Worm (Caenorhabditis elegans) whole organism, late embryonic: ENCODE data around the gene R151.2.

Experiments
- K02D7.2 ChIP-seq: sonication (generic microtip); optimal IDR thresholded peaks from 2 replicates; lab custom pipeline; 2017; ENCODE audit warnings: mild to moderate bottlenecking, missing genetic modification characterization, missing compliant biosample characterization
- ceh-45 ChIP-seq: fragments of 200-800 bp; sonication (Bioruptor generic); IDR thresholded peaks from 2 replicates; pipeline ENCODE4 v1.3.6; 2022; ENCODE audit warnings: missing genetic modification reagents, missing genetic modification characterization, missing compliant biosample characterization
- hlh-30 ChIP-seq: sonication (generic microtip); optimal IDR thresholded peaks from 2 replicates; lab custom pipeline; 2017; ENCODE audit warnings: antibody characterized with exemption, missing genetic modification characterization, missing compliant biosample characterization; ENCODE audit not compliant: insufficient read depth
- nhr-11 ChIP-seq: fragments of 150-350 bp; optimal IDR thresholded peaks from 2 replicates; lab custom pipeline; 2014; ENCODE audit warnings: missing biosample characterization, missing genetic modification characterization
- npax-4 ChIP-seq: sonication (generic microtip); optimal IDR thresholded peaks from 2 replicates; lab custom pipeline; 2016; ENCODE audit warnings: missing genetic modification characterization, missing compliant biosample characterization
- pag-3 ChIP-seq: sonication (generic microtip); optimal IDR thresholded peaks from 2 replicates; lab custom pipeline; 2016; ENCODE audit warnings: missing compliant biosample characterization, missing genetic modification characterization, borderline replicate concordance
- sdc-2 ChIP-seq: sonication (generic microtip); optimal IDR thresholded peaks from 2 replicates; lab custom pipeline; 2016; ENCODE audit warnings: missing genotype, missing genetic modification characterization, missing compliant biosample characterization
- sox-2 ChIP-seq: fragments of 200-800 bp; sonication (Bioruptor generic); IDR thresholded peaks from 2 replicates; pipeline ENCODE4 v1.3.6; 2022; ENCODE audit warnings: missing genetic modification reagents, missing genetic modification characterization, missing compliant biosample characterization
- tbx-2 ChIP-seq: sonication (generic microtip); optimal IDR thresholded peaks from 2 replicates; lab custom pipeline; 2016; ENCODE audit warnings: missing genetic modification characterization, missing compliant biosample characterization
- unc-55 ChIP-seq: sonication (generic microtip); optimal IDR thresholded peaks from 2 replicates; lab custom pipeline; 2017; ENCODE audit warnings: missing biosample characterization, missing genetic modification reagents, missing genetic modification characterization

DNA sequence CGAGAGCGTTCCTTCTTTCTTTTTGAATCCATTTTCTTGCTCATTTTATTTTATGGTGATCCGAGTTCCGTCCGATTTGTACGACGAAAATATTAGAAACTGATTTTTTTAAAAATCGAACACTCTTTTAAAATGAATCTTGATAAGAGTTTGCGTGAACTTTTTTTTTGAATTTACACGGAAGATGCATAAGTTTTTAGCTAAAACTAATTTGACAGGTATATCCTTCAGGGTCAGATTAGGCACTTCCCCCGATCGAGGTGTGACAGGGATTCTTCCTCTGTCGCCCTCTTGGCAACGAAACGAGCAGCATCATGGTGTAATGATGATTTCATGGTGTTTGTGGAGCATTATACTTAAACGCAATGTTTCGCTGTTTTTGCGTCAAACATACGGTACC, 14.4 kb upstream of the R151.2 start, which contains the start of gene F37C12.18:
- TF ChIP-seq K02D7.2 (tag; lab: Kevin White, UChicago) (no peak), npax-4 (tag; lab: Kevin White, UChicago) (no peak), sox-2 (GFP tag; lab: Robert Waterston, UW) (no peak), tbx-2 (tag; lab: Kevin White, UChicago) (no peak), pag-3 (tag; lab: Kevin White, UChicago) (no peak), nhr-11 (tag; lab: Kevin White, UChicago) (no peak), sdc-2 (no peak), ceh-45 (GFP tag; lab: Robert Waterston, UW) (no peak), hlh-30 (tag; lab: Kevin White, UChicago) (no peak), unc-55 (GFP tag; lab: Kevin White, UChicago) (no peak)
